Fruit fly (Drosophila melanogaster): ENCODE data around the gene CG43245.

Gene CG43245

DNA sequence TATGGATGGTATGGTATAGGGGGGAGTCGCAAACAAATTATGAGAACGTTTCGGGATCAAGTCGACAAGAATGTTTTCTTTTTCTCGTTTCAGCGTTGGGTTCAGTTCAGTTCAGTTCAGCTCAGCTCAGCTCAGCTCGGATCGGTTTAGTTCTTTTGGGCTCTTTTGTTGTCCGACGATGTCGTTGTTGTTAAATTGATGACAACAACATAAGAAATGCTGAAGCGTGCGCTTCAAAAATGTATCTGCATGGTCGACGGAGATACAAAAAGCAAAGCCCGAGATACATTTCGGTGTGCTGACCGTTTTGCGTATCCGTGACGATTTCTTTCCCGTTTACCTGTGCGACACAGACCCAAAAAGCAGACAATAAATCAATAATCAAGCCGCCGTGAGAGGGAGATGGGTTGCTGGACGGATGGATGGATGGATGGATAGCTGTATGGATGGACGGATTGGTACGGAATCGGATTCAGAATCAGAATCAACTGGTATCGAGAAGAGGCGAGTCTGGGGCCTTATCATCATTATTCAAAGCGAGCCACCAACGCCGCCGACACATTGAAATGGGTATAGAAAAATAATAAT lies at the start of gene CG43245:
TSS of gene CG43245 (plus strand) at position 310 of the 588 bp plus-strand sequence.
- TF ChIP-seq psq (optimal IDR thresholded peaks at IDR 0.05) (no peak), insv (optimal IDR thresholded peaks at IDR 0.05) (no peak), Myc (optimal IDR thresholded peaks at IDR 0.05) (no peak), Sin3A (optimal IDR thresholded peaks at IDR 0.05) (no peak), ttk (optimal IDR thresholded peaks at IDR 0.05) (no peak), h (optimal IDR thresholded peaks at IDR 0.05) (no peak)

DNA sequence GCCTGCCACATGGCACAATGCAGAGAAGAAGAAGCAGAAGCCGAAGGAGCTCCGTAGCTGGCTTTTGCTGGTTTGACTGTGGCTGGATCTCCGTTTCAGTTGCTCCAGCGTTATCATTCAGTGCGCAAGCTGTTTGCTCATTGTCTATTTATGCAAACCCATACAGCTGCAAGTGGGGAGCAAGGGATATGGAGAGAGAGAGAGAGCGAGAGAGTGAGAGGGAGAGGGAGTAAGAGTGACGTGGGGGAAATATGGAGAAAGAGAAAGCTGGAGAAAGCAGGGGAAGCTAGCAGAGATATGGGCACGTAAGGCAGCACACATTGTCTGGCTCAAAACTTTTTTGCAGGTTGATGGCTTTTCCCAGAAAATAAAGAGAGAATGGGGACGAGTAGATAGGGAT lies 49.1 kb upstream of the CG43245 start:
- no peak for TF ChIP-seq h (optimal IDR thresholded peaks at IDR 0.05)
- TF ChIP-seq insv (optimal IDR thresholded peaks at IDR 0.05): no peak
- TF ChIP-seq ttk (optimal IDR thresholded peaks at IDR 0.05): no peak
- no peak for TF ChIP-seq Sin3A (optimal IDR thresholded peaks at IDR 0.05)
- no peak for TF ChIP-seq Myc (optimal IDR thresholded peaks at IDR 0.05)
- no peak for TF ChIP-seq psq (optimal IDR thresholded peaks at IDR 0.05)

DNA sequence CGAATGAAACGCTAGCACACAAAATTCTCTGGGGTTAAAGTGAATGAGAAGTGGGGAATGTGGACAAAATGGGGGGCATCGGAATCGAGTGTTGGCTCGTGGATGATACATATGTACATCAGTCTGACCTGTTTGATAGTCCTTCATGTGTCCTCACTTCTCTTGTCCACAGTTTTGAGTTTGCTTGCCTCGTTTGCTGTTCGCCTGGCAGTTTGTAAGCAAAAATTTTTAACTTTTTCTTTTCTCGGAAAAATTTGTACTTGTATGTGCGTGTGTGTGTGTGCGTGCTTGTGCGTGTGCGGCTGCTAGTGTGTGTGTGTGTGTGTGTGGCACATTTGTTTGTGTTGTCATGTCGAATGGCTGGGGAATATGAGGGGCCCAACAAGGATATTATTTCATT lies 48.1 kb upstream of the CG43245 start:
- TF ChIP-seq h (optimal IDR thresholded peaks at IDR 0.05) (no peak), insv (optimal IDR thresholded peaks at IDR 0.05) (no peak), Myc (optimal IDR thresholded peaks at IDR 0.05) (no peak), psq (optimal IDR thresholded peaks at IDR 0.05) (no peak), ttk (optimal IDR thresholded peaks at IDR 0.05) (no peak), Sin3A (optimal IDR thresholded peaks at IDR 0.05) (no peak)

DNA sequence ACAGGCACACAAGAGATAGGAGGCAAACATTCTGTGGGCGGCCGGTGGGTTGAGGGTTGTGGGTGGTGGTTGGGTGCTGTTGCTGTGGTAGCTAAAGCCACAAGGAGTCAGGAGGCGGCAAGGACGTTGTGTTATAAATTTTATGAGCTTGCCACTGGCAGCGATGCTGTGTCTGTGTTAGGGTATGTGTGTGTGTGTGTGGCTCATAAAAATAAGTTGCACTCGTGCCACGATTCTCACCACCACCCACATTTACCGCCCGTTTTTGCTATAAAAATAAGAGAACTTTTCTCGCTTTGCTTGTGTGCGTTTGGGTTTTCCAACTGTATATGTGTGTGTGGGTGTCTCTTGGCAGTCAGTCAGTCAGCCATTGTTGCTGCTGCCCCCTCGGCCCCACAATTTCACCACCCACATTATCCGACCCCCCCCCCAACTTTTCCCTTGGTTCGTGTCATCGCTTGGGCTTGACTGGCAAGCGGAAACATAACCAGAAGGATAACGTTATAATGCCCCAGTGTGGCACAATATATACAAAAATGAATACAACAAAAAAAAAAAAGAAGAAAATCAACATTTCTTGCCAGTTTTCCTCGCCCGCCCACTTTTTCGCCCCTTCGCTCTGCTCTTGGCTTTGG lies 46.8 kb upstream of the CG43245 start:
- TF ChIP-seq ttk (optimal IDR thresholded peaks at IDR 0.05): no peak
- no peak for TF ChIP-seq h (optimal IDR thresholded peaks at IDR 0.05)
- TF ChIP-seq Sin3A (optimal IDR thresholded peaks at IDR 0.05): no peak
- TF ChIP-seq Myc (optimal IDR thresholded peaks at IDR 0.05): no peak
- no peak for TF ChIP-seq psq (optimal IDR thresholded peaks at IDR 0.05)
- TF ChIP-seq insv (optimal IDR thresholded peaks at IDR 0.05): no peak

DNA sequence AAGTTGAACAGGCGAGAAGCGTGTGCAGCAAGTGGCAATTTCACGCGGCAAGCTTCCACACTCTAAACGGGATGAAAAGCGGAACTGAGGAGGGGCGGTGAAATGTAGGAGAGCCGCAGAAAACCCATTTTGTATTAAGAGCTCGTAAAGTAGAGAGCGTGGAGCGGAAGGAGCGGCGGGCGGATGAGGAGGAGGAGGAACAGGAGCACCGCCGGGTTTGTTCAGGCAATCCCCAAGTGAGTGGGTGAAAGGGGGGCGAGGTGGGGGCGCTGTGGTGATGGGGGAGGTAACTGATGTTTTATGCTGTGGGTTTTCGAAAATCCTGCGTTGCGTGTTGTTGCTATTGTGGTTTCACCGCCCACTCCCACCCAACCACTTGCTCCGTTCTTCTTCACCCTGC lies 44.6 kb upstream of the CG43245 start:
- TF ChIP-seq insv (optimal IDR thresholded peaks at IDR 0.05): no peak
- TF ChIP-seq h (optimal IDR thresholded peaks at IDR 0.05): no peak
- TF ChIP-seq Myc (optimal IDR thresholded peaks at IDR 0.05): no peak
- no peak for TF ChIP-seq ttk (optimal IDR thresholded peaks at IDR 0.05)
- TF ChIP-seq Sin3A (optimal IDR thresholded peaks at IDR 0.05): no peak
- TF ChIP-seq psq (optimal IDR thresholded peaks at IDR 0.05): no peak

DNA sequence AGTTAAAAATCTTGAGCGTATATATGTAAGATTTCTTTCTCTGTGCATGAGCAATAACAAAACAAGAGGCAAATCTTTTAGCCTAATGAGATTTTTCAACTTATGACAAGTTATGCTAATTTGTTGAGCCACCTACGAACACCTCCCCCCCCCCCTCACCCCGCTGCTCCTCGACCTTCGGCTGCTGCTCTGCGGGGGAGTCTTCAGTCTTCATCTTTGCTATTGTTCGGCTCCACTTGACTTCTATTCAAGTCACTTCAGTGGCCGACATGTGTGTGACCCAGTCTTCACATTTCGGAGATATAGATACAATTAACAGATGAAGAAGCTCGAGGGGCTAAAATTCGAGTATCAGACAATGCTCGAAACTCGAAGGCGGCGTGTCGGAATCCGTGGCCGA lies 39.7 kb upstream of the CG43245 start:
- TF ChIP-seq Sin3A (optimal IDR thresholded peaks at IDR 0.05) (no peak), Myc (optimal IDR thresholded peaks at IDR 0.05) (no peak), ttk (optimal IDR thresholded peaks at IDR 0.05) (no peak), insv (optimal IDR thresholded peaks at IDR 0.05) (no peak), h (optimal IDR thresholded peaks at IDR 0.05) (no peak), psq (optimal IDR thresholded peaks at IDR 0.05) (no peak)

DNA sequence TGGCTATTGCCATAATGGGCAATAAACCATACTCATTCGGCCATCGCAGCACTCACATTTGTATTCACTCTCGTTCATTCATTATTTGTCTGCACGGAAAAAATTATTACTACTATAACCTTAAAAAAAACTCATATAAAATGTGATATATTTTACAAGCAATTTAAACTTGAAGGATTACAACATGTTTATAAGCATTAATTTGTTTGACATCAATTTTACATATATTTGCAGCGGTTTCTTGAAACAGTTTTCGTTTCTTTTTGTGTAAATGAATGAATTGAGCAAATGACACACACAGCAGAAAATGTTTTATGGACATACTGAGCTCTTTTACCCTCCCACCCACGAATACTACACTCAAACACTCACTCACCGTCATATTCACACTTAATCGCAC lies 38.2 kb upstream of the CG43245 start:
- TF ChIP-seq h (optimal IDR thresholded peaks at IDR 0.05): no peak
- no peak for TF ChIP-seq psq (optimal IDR thresholded peaks at IDR 0.05)
- TF ChIP-seq ttk (optimal IDR thresholded peaks at IDR 0.05): no peak
- TF ChIP-seq Myc (optimal IDR thresholded peaks at IDR 0.05): no peak
- TF ChIP-seq Sin3A (optimal IDR thresholded peaks at IDR 0.05): no peak
- no peak for TF ChIP-seq insv (optimal IDR thresholded peaks at IDR 0.05)

DNA sequence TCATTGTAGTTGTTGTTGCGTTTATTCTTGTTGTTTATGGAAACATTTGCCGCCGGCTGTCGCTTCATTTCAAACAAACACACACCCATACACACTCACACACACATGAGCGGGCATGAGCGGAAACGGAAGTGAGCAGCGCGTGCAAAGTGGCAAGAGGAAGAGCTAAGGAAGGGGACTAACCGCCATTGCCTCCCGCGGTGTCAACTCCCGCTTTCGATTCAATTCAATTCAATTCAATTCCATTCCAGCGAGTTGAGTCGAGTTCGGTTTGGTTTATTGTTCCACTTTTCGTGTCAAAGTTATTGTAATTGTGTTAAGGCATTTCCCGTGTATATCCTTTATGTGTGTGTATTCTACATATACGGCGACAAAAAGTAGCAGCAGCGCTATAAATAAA lies 37.2 kb upstream of the CG43245 start:
- TF ChIP-seq ttk (optimal IDR thresholded peaks at IDR 0.05): no peak
- no peak for TF ChIP-seq Myc (optimal IDR thresholded peaks at IDR 0.05)
- TF ChIP-seq Sin3A (optimal IDR thresholded peaks at IDR 0.05): no peak
- no peak for TF ChIP-seq psq (optimal IDR thresholded peaks at IDR 0.05)
- TF ChIP-seq h (optimal IDR thresholded peaks at IDR 0.05): no peak
- TF ChIP-seq insv (optimal IDR thresholded peaks at IDR 0.05): no peak

DNA sequence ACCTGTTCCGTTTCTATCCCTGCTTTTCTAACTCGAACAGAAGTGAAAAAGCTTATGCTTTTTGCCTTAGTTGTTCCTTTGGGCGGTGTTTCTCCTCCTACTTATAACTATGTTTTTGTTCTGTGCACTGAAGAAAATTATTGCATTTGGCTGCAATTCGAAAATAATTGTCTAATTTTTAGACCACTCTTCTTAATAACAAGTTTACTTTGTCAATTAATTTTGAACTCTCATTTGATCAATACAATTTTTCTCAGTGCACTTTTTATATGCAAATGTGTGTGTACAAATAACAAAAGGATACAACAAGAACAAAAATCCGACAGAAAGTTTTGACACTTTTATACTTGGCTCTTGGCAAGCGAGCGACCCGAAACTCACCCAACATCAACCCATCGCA lies 36.6 kb upstream of the CG43245 start:
- TF ChIP-seq psq (optimal IDR thresholded peaks at IDR 0.05): no peak
- no peak for TF ChIP-seq Myc (optimal IDR thresholded peaks at IDR 0.05)
- no peak for TF ChIP-seq h (optimal IDR thresholded peaks at IDR 0.05)
- no peak for TF ChIP-seq insv (optimal IDR thresholded peaks at IDR 0.05)
- no peak for TF ChIP-seq ttk (optimal IDR thresholded peaks at IDR 0.05)
- TF ChIP-seq Sin3A (optimal IDR thresholded peaks at IDR 0.05): no peak

DNA sequence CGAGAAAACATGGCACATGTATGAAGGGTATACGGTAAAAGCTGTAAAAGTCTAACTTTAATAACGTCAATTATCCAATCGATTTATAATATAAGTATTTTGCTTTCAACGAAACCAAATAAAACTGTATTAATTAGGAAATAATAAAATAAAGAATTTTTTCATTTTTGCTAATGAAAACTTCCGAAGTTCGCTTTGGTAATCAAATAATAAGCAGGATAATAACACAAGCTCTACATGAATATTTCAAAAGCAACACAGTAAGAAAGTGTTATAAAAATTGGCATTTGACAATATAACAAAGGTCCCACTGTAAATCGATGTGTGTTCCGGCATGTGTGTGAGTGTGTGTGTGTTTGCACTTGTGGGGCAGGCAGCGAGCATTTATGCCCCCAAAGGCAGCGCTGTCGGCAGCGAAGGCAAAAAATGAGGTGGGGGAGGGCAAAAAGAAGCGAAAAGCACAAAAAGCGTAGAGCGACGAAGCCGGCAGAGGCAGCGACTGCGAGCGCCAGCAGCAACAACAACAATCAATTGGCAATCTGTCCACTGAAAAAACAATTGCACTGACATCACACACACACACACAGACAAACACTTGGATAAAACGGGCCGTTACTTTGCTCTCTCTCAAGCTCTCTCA lies 35.1 kb upstream of the CG43245 start:
- TF ChIP-seq Myc (optimal IDR thresholded peaks at IDR 0.05) (no peak), insv (optimal IDR thresholded peaks at IDR 0.05) (no peak), Sin3A (optimal IDR thresholded peaks at IDR 0.05) (no peak), ttk (optimal IDR thresholded peaks at IDR 0.05) (no peak), psq (optimal IDR thresholded peaks at IDR 0.05) (no peak), h (optimal IDR thresholded peaks at IDR 0.05) (no peak)

DNA sequence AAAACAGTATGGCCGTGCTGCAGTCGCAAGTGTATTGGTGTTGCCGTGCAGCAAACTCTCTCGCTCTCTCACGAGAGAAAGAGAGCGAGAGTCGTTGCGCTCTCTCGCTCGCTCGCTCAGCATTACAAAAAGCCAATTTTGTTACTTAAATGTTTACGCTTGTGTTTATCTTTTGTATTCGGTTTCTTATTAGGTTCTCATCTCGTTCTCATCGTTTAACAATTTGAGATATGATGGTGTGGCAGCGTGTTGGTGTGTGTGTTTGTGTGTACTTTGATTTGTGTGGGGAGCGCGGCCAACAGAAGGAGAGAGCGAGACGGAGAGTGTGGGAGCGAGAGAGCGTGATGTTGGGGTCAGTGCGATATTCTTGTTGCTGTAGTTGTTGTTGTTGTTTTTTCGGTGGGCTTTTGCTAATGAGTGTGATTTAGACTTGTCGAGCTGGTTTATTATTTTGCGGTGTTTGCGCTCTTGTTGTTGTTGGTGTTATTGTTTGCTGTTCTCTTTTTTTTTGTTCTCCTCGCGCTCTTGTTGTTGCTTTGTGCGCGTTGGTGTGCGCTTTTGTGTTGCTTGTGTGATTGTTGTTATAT lies 34.5 kb upstream of the CG43245 start:
- no peak for TF ChIP-seq Myc (optimal IDR thresholded peaks at IDR 0.05)
- no peak for TF ChIP-seq h (optimal IDR thresholded peaks at IDR 0.05)
- TF ChIP-seq insv (optimal IDR thresholded peaks at IDR 0.05): no peak
- no peak for TF ChIP-seq Sin3A (optimal IDR thresholded peaks at IDR 0.05)
- no peak for TF ChIP-seq psq (optimal IDR thresholded peaks at IDR 0.05)
- no peak for TF ChIP-seq ttk (optimal IDR thresholded peaks at IDR 0.05)
